Worm (Caenorhabditis elegans) whole organism, L4 larva: ENCODE results near the gene cpt-5.

Source experiments
- F37D6.2 ChIP-seq: sonication (generic microtip); optimal IDR thresholded peaks from 2 replicates; lab custom pipeline; 2016; ENCODE audit warnings: mild to moderate bottlenecking, missing genetic modification characterization, missing compliant biosample characterization
- T20F7.1 ChIP-seq: fragments of 200-800 bp; sonication (Bioruptor generic); optimal IDR thresholded peaks from 2 replicates; lab custom pipeline; 2018; ENCODE audit warnings: mild to moderate bottlenecking, missing genetic modification characterization, missing compliant biosample characterization
- T26A8.4 ChIP-seq: fragments of 200-800 bp; sonication (Bioruptor generic); IDR thresholded peaks from 2 replicates; pipeline ENCODE4 v1.3.6; 2022; ENCODE audit warnings: missing genetic modification characterization, missing compliant biosample characterization
- Y105C5A.15 ChIP-seq: fragments of 200-800 bp; sonication (Bioruptor generic); IDR thresholded peaks from 2 replicates; pipeline ENCODE4 v1.3.6; 2022; ENCODE audit warnings: missing genetic modification characterization, missing compliant biosample characterization
- Y75B8A.6 ChIP-seq: fragments of 200-800 bp; sonication (Bioruptor generic); IDR thresholded peaks from 2 replicates; pipeline ENCODE4 v1.3.6; 2022; ENCODE audit warnings: missing genetic modification reagents, missing genetic modification characterization, missing compliant biosample characterization
- ZK546.5 ChIP-seq, 2 experiments: sonication (generic microtip); optimal IDR thresholded peaks; 2 replicates each; lab custom pipeline; 2017; ENCODE audit warnings: missing biosample characterization in 2 of 2, missing genetic modification characterization in 2 of 2
- aly-2 ChIP-seq: sonication (generic microtip); optimal IDR thresholded peaks from 2 replicates; lab custom pipeline; 2018; ENCODE audit warnings: missing biosample characterization, missing genetic modification characterization
- arid-1 ChIP-seq: fragments of 200-800 bp; sonication (Bioruptor generic); conservative IDR thresholded peaks from 2 replicates; pipeline ENCODE4 v1.3.6; 2022; ENCODE audit warnings: missing genetic modification reagents, missing genetic modification characterization, missing compliant biosample characterization
- ceh-20 ChIP-seq: fragments of 200-800 bp; sonication (Bioruptor generic); IDR thresholded peaks from 2 replicates; pipeline ENCODE4 v1.3.6; 2022; ENCODE audit warnings: missing genetic modification reagents, missing genetic modification characterization, missing compliant biosample characterization
- ceh-82 ChIP-seq: sonication (generic microtip); optimal IDR thresholded peaks from 2 replicates; lab custom pipeline; 2017; ENCODE audit warnings: missing biosample characterization, missing genetic modification characterization
- ctbp-1 ChIP-seq: fragments of 200-800 bp; sonication (Bioruptor generic); IDR thresholded peaks from 2 replicates; pipeline ENCODE4 v1.3.6; 2022; ENCODE audit warnings: missing genetic modification reagents, missing genetic modification characterization, missing compliant biosample characterization
- daf-16 ChIP-seq, 3 experiments: sonication (generic microtip); optimal IDR thresholded peaks; 2 replicates each; lab custom pipeline; 2016 to 2017; ENCODE audit warnings: missing genetic modification characterization in 3 of 3, missing genetic modification reagents in 3 of 3, mild to moderate bottlenecking in 2 of 3, missing compliant biosample characterization in 2 of 3, missing biosample characterization in 1 of 3, moderate library complexity in 1 of 3
- daf-19 ChIP-seq: fragments of 200-800 bp; sonication (Bioruptor generic); conservative IDR thresholded peaks from 2 replicates; pipeline ENCODE4 v1.3.6; 2022; ENCODE audit warnings: missing genetic modification characterization, missing compliant biosample characterization
- dmd-8 ChIP-seq: fragments of 200-800 bp; sonication (Bioruptor generic); IDR thresholded peaks from 2 replicates; pipeline ENCODE4 v1.3.6; 2022; ENCODE audit warnings: missing genetic modification characterization, missing compliant biosample characterization
- fkh-10 ChIP-seq: fragments of 150-350 bp; optimal IDR thresholded peaks from 2 replicates; lab custom pipeline; 2014; ENCODE audit warnings: missing biosample characterization, missing genetic modification reagents, missing genetic modification characterization
- hif-1 ChIP-seq, 2 experiments: sonication (generic microtip); optimal IDR thresholded peaks; 2 replicates each; lab custom pipeline; 2016 to 2017; ENCODE audit warnings: missing compliant biosample characterization in 2 of 2, missing genetic modification characterization in 2 of 2, missing genetic modification reagents in 2 of 2, missing genotype in 2 of 2, mild to moderate bottlenecking in 1 of 2
- hlh-30 ChIP-seq: sonication (generic microtip); optimal IDR thresholded peaks from 2 replicates; lab custom pipeline; 2017; ENCODE audit warnings: antibody characterized with exemption, mild to moderate bottlenecking, missing genetic modification characterization, missing compliant biosample characterization; ENCODE audit not compliant: insufficient read depth
- hmg-1.1 ChIP-seq: fragments of 200-800 bp; sonication (Bioruptor generic); IDR thresholded peaks from 2 replicates; pipeline ENCODE4 v1.3.6; 2022; ENCODE audit warnings: missing genetic modification reagents, missing genetic modification characterization, missing compliant biosample characterization
- lim-7 ChIP-seq: fragments of 200-800 bp; sonication (Bioruptor generic); IDR thresholded peaks from 2 replicates; pipeline ENCODE4 v1.3.6; 2022; ENCODE audit warnings: missing genetic modification characterization, missing compliant biosample characterization
- lin-1 ChIP-seq: fragments of 200-800 bp; sonication (Bioruptor generic); IDR thresholded peaks from 2 replicates; pipeline ENCODE4 v1.3.6; 2022; ENCODE audit warnings: missing genetic modification reagents, missing genetic modification characterization, missing compliant biosample characterization
- lin-38 ChIP-seq: fragments of 200-800 bp; sonication (Bioruptor generic); IDR thresholded peaks from 2 replicates; pipeline ENCODE4 v1.3.6; 2022; ENCODE audit warnings: missing genetic modification reagents, missing genetic modification characterization, missing compliant biosample characterization
- lsy-2 ChIP-seq, 2 experiments: fragments of 150-350 bp in 1 of 2; sonication (generic microtip) in 1 of 2; optimal IDR thresholded peaks; 2 replicates each; lab custom pipeline; 2014 to 2017; ENCODE audit warnings: missing biosample characterization in 2 of 2, missing genetic modification characterization in 2 of 2
- mdt-29 ChIP-seq: fragments of 200-800 bp; sonication (Bioruptor generic); IDR thresholded peaks from 2 replicates; pipeline ENCODE4 v1.3.6; 2022; ENCODE audit warnings: missing genetic modification reagents, missing genetic modification characterization, missing compliant biosample characterization
- mxl-3 ChIP-seq: fragments of 200-800 bp; sonication (Bioruptor generic); optimal IDR thresholded peaks from 2 replicates; lab custom pipeline; 2018; ENCODE audit warnings: mild to moderate bottlenecking, missing genetic modification characterization, missing compliant biosample characterization
- nhr-102 ChIP-seq: sonication (generic microtip); optimal IDR thresholded peaks from 2 replicates; lab custom pipeline; 2016; ENCODE audit warnings: mild to moderate bottlenecking, missing genetic modification characterization, moderate library complexity, missing compliant biosample characterization
- nhr-11 ChIP-seq: fragments of 150-350 bp; optimal IDR thresholded peaks from 2 replicates; lab custom pipeline; 2014; ENCODE audit warnings: missing biosample characterization, missing genetic modification characterization
- nhr-237 ChIP-seq: sonication (generic microtip); optimal IDR thresholded peaks from 2 replicates; lab custom pipeline; 2017; ENCODE audit warnings: missing biosample characterization, missing genetic modification characterization
- nhr-25 ChIP-seq: sonication (generic microtip); optimal IDR thresholded peaks from 2 replicates; lab custom pipeline; 2017; ENCODE audit warnings: missing genetic modification characterization, mild to moderate bottlenecking, missing compliant biosample characterization, antibody characterized with exemption, moderate library complexity, borderline replicate concordance; ENCODE audit not compliant: insufficient read depth
- nhr-28 ChIP-seq: fragments of 150-350 bp; optimal IDR thresholded peaks from 2 replicates; lab custom pipeline; 2014; ENCODE audit warnings: missing biosample characterization, missing genetic modification characterization
- nhr-41 ChIP-seq: fragments of 200-800 bp; sonication (Bioruptor generic); IDR thresholded peaks from 2 replicates; pipeline ENCODE4 v1.3.6; 2022; ENCODE audit warnings: missing genetic modification reagents, missing genetic modification characterization, missing compliant biosample characterization
- nhr-42 ChIP-seq: fragments of 200-800 bp; sonication (Bioruptor generic); IDR thresholded peaks from 2 replicates; pipeline ENCODE4 v1.3.6; 2022; ENCODE audit warnings: missing genetic modification characterization, missing compliant biosample characterization
- nhr-77 ChIP-seq: fragments of 150-350 bp; optimal IDR thresholded peaks from 2 replicates; lab custom pipeline; 2014; ENCODE audit warnings: missing biosample characterization, missing genetic modification characterization
- php-3 ChIP-seq: fragments of 200-800 bp; sonication (Bioruptor generic); IDR thresholded peaks from 2 replicates; pipeline ENCODE4 v1.3.6; 2022; ENCODE audit warnings: missing genetic modification reagents, missing genetic modification characterization, missing compliant biosample characterization
- pqm-1 ChIP-seq: sonication (generic microtip); optimal IDR thresholded peaks from 2 replicates; lab custom pipeline; 2017; ENCODE audit warnings: missing biosample characterization, missing genetic modification characterization
- sdz-12 ChIP-seq: fragments of 200-800 bp; sonication (Bioruptor generic); optimal IDR thresholded peaks from 2 replicates; lab custom pipeline; 2018; ENCODE audit warnings: mild to moderate bottlenecking, missing genetic modification characterization, missing compliant biosample characterization
- snpc-4 ChIP-seq: fragments of 150-350 bp; optimal IDR thresholded peaks from 2 replicates; lab custom pipeline; 2014; ENCODE audit warnings: missing biosample characterization, missing genetic modification characterization
- tra-1 ChIP-seq: fragments of 200-800 bp; sonication (Bioruptor generic); IDR thresholded peaks from 2 replicates; pipeline ENCODE4 v1.3.6; 2022; ENCODE audit warnings: missing genetic modification reagents, missing genetic modification characterization, missing compliant biosample characterization
- unc-62 ChIP-seq, 3 experiments: fragments of 150-350 bp in 1 of 3; sonication (generic microtip); optimal IDR thresholded peaks in 2 of 3; peaks in 1 of 3; 1 replicate in 1 of 3; 2 replicates in 2 of 3; lab custom pipeline; 2014 to 2017; ENCODE audit warnings: missing biosample characterization in 3 of 3, missing genetic modification characterization in 3 of 3, missing genetic modification reagents in 3 of 3, missing genotype in 1 of 3
- vab-7 ChIP-seq: fragments of 200-800 bp; sonication (Bioruptor generic); IDR thresholded peaks from 2 replicates; pipeline ENCODE4 v1.3.6; 2022; ENCODE audit warnings: missing genetic modification reagents, missing genetic modification characterization, missing compliant biosample characterization
- zag-1 ChIP-seq: fragments of 150-350 bp; optimal IDR thresholded peaks from 2 replicates; lab custom pipeline; 2014; ENCODE audit warnings: missing biosample characterization, missing genetic modification characterization
- zfp-2 ChIP-seq: sonication (generic microtip); optimal IDR thresholded peaks from 2 replicates; lab custom pipeline; 2016; ENCODE audit warnings: mild to moderate bottlenecking, missing genetic modification characterization, missing compliant biosample characterization
- zfp-3 ChIP-seq: fragments of 200-800 bp; sonication (Bioruptor generic); conservative IDR thresholded peaks from 2 replicates; pipeline ENCODE4 v1.3.6; 2022; ENCODE audit warnings: missing genetic modification reagents, missing genetic modification characterization, missing compliant biosample characterization

cpt-5 gene

ce11 chrV:13907557-13908104 is 34.6 kb downstream of the cpt-5 start (continued):
- TF ChIP-seq nhr-11 (tag; lab: Kevin White, UChicago) (peak; percentile 11), aly-2 (no peak), Y75B8A.6 (GFP tag; lab: Robert Waterston, UW) (peak; percentile 85), nhr-237 (tag; lab: Kevin White, UChicago) (no peak), F37D6.2 (tag; lab: Kevin White, UChicago) (no peak), nhr-25 (tag; lab: Kevin White, UChicago) (no peak), zfp-3 (GFP tag; lab: Robert Waterston, UW) (peak; percentile 98), daf-19 (GFP tag; lab: Robert Waterston, UW) (no peak), zag-1 (no peak), mdt-29 (GFP tag; lab: Robert Waterston, UW) (peak; percentile 69; the same call in 1 of the 2 replicates), tra-1 (GFP tag; lab: Robert Waterston, UW) (peak; percentile 9; the same call in 1 of the 2 replicates), sdz-12 (GFP tag; lab: Kevin White, UChicago) (peak; percentile 13), nhr-77 (tag; lab: Kevin White, UChicago) (peak; percentile 89), ZK546.5 (tag; optimal IDR thresholded peaks at IDR 0.05; lab: Kevin White, UChicago) (no peak), nhr-41 (GFP tag; lab: Robert Waterston, UW) (peak; percentile 42; the same call in 1 of the 2 replicates), arid-1 (peak; percentile 50; the same call in 1 of the 2 replicates), dmd-8 (GFP tag; lab: Robert Waterston, UW) (peak; percentile 69), ceh-82 (tag; lab: Kevin White, UChicago) (no peak), snpc-4 (tag; lab: Kevin White, UChicago) (no peak), ceh-20 (GFP tag; lab: Robert Waterston, UW) (no peak), T26A8.4 (GFP tag; lab: Robert Waterston, UW) (peak; percentile 90), lin-38 (GFP tag; lab: Robert Waterston, UW) (peak; percentile 59), lsy-2 (tag; optimal IDR thresholded peaks at IDR 0.05; lab: Kevin White, UChicago) (peak; percentile 69 to 72), hif-1 (tag; optimal IDR thresholded peaks at IDR 0.05; lab: Kevin White, UChicago) (peak in 1 of 2 experiments; percentile 39)

ce11 chrV:13908120-13908915 is 35.3 kb downstream of the cpt-5 start:
- TF ChIP-seq vab-7 (GFP tag; lab: Robert Waterston, UW) (no peak; the same call in 1 of the 2 replicates), nhr-41 (GFP tag; lab: Robert Waterston, UW) (no peak), daf-16 (GFP tag; optimal IDR thresholded peaks at IDR 0.05; lab: Kevin White, UChicago) (no peak), daf-16 (tag; optimal IDR thresholded peaks at IDR 0.05; lab: Kevin White, UChicago) (peak; percentile 3), snpc-4 (tag; lab: Kevin White, UChicago) (no peak), nhr-42 (GFP tag; lab: Robert Waterston, UW) (no peak), fkh-10 (GFP tag; lab: Kevin White, UChicago) (no peak), lim-7 (GFP tag; lab: Robert Waterston, UW) (no peak), nhr-102 (tag; lab: Kevin White, UChicago) (no peak), pqm-1 (tag; lab: Kevin White, UChicago) (no peak), lsy-2 (tag; optimal IDR thresholded peaks at IDR 0.05; lab: Kevin White, UChicago) (no peak), T26A8.4 (GFP tag; lab: Robert Waterston, UW) (peak; percentile 7), ctbp-1 (GFP tag; lab: Robert Waterston, UW) (no peak), mxl-3 (GFP tag; lab: Kevin White, UChicago) (no peak), nhr-28 (tag; lab: Kevin White, UChicago) (no peak), zfp-2 (tag; lab: Kevin White, UChicago) (no peak), hif-1 (tag; optimal IDR thresholded peaks at IDR 0.05; lab: Kevin White, UChicago) (peak in 1 of 2 experiments; percentile 18), ZK546.5 (tag; optimal IDR thresholded peaks at IDR 0.05; lab: Kevin White, UChicago) (no peak), zfp-3 (GFP tag; lab: Robert Waterston, UW) (no peak; the same call in 1 of the 2 replicates), hlh-30 (tag; lab: Kevin White, UChicago) (no peak), unc-62 (GFP tag; optimal IDR thresholded peaks at IDR 0.05 in 1 of 2; lab: Kevin White, UChicago) (no peak), unc-62 (tag; optimal IDR thresholded peaks at IDR 0.05; lab: Kevin White, UChicago) (no peak), hmg-1.1 (GFP tag; lab: Robert Waterston, UW) (no peak), tra-1 (GFP tag; lab: Robert Waterston, UW) (no peak), sdz-12 (GFP tag; lab: Kevin White, UChicago) (peak; percentile 60), Y75B8A.6 (GFP tag; lab: Robert Waterston, UW) (no peak), dmd-8 (GFP tag; lab: Robert Waterston, UW) (no peak), lin-38 (GFP tag; lab: Robert Waterston, UW) (no peak), ceh-20 (GFP tag; lab: Robert Waterston, UW) (no peak), mdt-29 (GFP tag; lab: Robert Waterston, UW) (no peak; the same call in 1 of the 2 replicates), ceh-82 (tag; lab: Kevin White, UChicago) (no peak), php-3 (GFP tag; lab: Robert Waterston, UW) (no peak), T20F7.1 (GFP tag; lab: Kevin White, UChicago) (peak; percentile 31), lin-1 (GFP tag; lab: Robert Waterston, UW) (0 out of 2 replicates have a peak, but pooled peaks have one; percentile 6), nhr-11 (tag; lab: Kevin White, UChicago) (no peak), arid-1 (no peak), Y105C5A.15 (GFP tag; lab: Robert Waterston, UW) (no peak)
